Worm (Caenorhabditis elegans): ENCODE data around the gene str-228.

DNA sequence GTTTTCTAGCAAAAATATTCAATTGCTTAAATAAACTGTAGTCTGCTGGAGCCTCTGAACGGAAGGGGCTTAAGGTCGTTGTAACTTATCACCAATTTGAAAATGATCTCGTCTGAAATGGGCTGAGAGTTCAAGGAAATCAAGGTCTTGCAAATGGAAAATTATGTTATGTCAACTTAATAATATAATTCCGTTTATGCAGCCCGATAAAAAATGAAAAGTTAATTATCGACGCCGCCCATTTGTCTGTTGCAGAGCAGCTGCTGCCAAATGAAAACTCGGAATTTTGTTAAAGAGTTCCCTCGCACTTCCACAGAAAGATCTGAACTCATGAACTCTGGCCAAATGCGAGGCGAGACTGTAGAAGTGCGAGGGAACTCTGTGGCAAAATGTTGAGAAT lies 31.1 kb downstream of the str-228 start, which contains the start of gene srbc-67:
- TF ChIP-seq nhr-76 (tag; optimal IDR thresholded peaks at IDR 0.05) (no peak), dpl-1 (GFP tag; optimal IDR thresholded peaks at IDR 0.05) (no peak), fos-1 (tag; optimal IDR thresholded peaks at IDR 0.05) (no peak), unc-86 (tag; optimal IDR thresholded peaks at IDR 0.05) (no peak), lir-3 (tag; optimal IDR thresholded peaks at IDR 0.05; ENCODE audit: poor library complexity) (no peak), ces-1 (GFP tag; optimal IDR thresholded peaks at IDR 0.05) (no peak), unc-62 (GFP tag; optimal IDR thresholded peaks at IDR 0.05) (no peak)

Data from whole organism, L1 larva.